Fruit fly (Drosophila melanogaster) whole organism, pupa: ENCODE measurements around the gene CG43120.

ENCODE experiments used
- CG10348 ChIP-seq: fragments of 200-800 bp; sonication (Bioruptor generic); IDR thresholded peaks from 2 replicates; pipeline ENCODE4 v1.3.6; 2022; ENCODE audit warnings: missing biosample characterization, missing genetic modification characterization
- CG12605 ChIP-seq: fragments of 200-800 bp; sonication (Bioruptor generic); IDR thresholded peaks from 2 replicates; pipeline ENCODE4 v1.3.6; 2022; ENCODE audit warnings: missing biosample characterization, missing genetic modification characterization
- CG14655 ChIP-seq: fragments of 200-800 bp; sonication (Bioruptor generic); optimal IDR thresholded peaks from 3 replicates; lab custom pipeline; 2017; ENCODE audit warnings: mild to moderate bottlenecking, missing biosample characterization, missing genetic modification reagents, missing genetic modification characterization
- CG17806 ChIP-seq: fragments of 200-800 bp; sonication (Bioruptor generic); optimal IDR thresholded peaks from 2 replicates; lab custom pipeline; 2018; ENCODE audit warnings: missing biosample characterization, mild to moderate bottlenecking, missing genetic modification characterization, moderate library complexity
- CG8159 ChIP-seq: fragments of 200-800 bp; sonication (Bioruptor generic); optimal IDR thresholded peaks from 3 replicates; lab custom pipeline; 2018; ENCODE audit warnings: missing biosample characterization, mild to moderate bottlenecking, missing genetic modification characterization, moderate library complexity
- CG9948 ChIP-seq: fragments of 200-800 bp; sonication (Bioruptor generic); optimal IDR thresholded peaks from 2 replicates; lab custom pipeline; 2018; ENCODE audit warnings: missing biosample characterization, mild to moderate bottlenecking, missing genetic modification characterization, moderate library complexity
- D1 ChIP-seq: fragments of 200-800 bp; sonication (Bioruptor generic); optimal IDR thresholded peaks from 2 replicates; lab custom pipeline; 2018; ENCODE audit warnings: missing biosample characterization, mild to moderate bottlenecking, missing genetic modification characterization, moderate library complexity
- EcR ChIP-seq: fragments of 200-800 bp; sonication (Bioruptor generic); optimal IDR thresholded peaks from 3 replicates; lab custom pipeline; 2019; ENCODE audit warnings: missing biosample characterization, missing genetic modification characterization, mild to moderate bottlenecking, moderate library complexity, missing genetic modification reagents
- Pif1B ChIP-seq: fragments of 200-800 bp; sonication (Bioruptor generic); optimal IDR thresholded peaks from 3 replicates; lab custom pipeline; 2016; ENCODE audit warnings: missing biosample characterization, missing genetic modification characterization
- rn ChIP-seq: fragments of 200-800 bp; sonication (Bioruptor generic); IDR thresholded peaks from 2 replicates; pipeline ENCODE4 v1.3.6; 2022; ENCODE audit warnings: missing biosample characterization, missing genetic modification characterization

DNA sequence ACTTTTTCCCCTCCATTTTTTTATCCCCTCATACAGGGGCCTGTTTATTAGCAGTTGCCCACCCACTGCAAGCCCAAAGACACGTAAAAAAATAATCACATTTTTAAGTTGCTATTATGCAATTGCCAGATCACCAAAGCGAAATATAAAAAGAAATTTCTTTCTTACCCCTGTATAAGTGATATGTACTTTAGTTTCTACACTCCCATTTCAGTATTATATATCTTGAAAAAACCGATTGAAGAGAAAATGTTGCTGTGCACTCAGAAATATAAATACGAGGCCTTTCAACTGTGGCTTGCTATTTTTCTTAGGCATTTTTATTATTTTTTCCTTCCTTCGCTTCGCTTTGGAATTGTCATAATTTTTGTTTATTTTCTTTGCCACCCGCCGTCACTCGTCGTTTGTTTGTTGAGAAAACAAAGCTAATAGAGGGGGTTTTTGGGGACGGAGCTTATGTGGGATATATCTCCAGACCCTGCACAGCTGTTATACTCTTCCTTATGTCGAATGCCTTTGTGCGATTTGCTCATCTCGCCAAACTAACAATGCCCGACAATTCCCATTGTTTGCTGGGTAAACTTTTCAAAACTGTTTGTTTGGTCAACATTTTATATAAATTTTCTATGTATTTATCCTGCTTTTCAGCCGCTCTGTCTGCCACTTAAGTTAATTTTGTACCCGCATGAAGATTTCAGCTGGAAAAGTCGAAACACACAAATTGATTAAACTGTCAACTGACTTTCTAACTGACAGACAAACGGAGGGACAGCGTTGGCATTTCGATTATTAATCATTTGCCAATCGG is 27.2 kb upstream of the CG43120 start:
- no peak for TF ChIP-seq EcR (GFP tag; lab: Kevin White, UChicago)
- no peak for TF ChIP-seq CG12605 (GFP tag; lab: Robert Waterston, UW)
- no peak for TF ChIP-seq rn (GFP tag; lab: Robert Waterston, UW)
- no peak for TF ChIP-seq D1
- TF ChIP-seq CG9948 (tag; lab: Kevin White, UChicago) = no peak
- no peak for TF ChIP-seq Pif1B (GFP tag; lab: Kevin White, UChicago)
- TF ChIP-seq CG17806 = no peak
- peak; percentile 47 for TF ChIP-seq CG14655 (GFP tag; lab: Kevin White, UChicago)
- TF ChIP-seq CG10348 (GFP tag; lab: Robert Waterston, UW) = no peak
- TF ChIP-seq CG8159 (tag; lab: Kevin White, UChicago) = no peak
